Worm (Caenorhabditis elegans) whole organism, late embryonic: ENCODE measurements around the gene clec-238.
"Not testable (repeated sequence)": the region's sequence is repeated elsewhere in the genome, so short reads cannot be mapped to it uniquely, and the experiment has no call there.

Experiments used
- ama-1 ChIP-seq: fragments of 150-350 bp; optimal IDR thresholded peaks from 2 replicates; lab custom pipeline; 2014
- ceh-2 ChIP-seq: sonication (generic microtip); optimal IDR thresholded peaks from 2 replicates; lab custom pipeline; 2016; ENCODE audit warnings: missing genotype, missing genetic modification characterization, missing compliant biosample characterization
- ceh-22 ChIP-seq: sonication (generic microtip); optimal IDR thresholded peaks from 2 replicates; lab custom pipeline; 2017; ENCODE audit warnings: missing biosample characterization, missing genetic modification characterization
- ceh-30 ChIP-seq: fragments of 150-350 bp; optimal IDR thresholded peaks from 2 replicates; lab custom pipeline; 2014; ENCODE audit warnings: missing biosample characterization, missing genetic modification characterization
- eyg-1 ChIP-seq: sonication (generic microtip); optimal IDR thresholded peaks from 2 replicates; lab custom pipeline; 2016; ENCODE audit warnings: missing genotype, missing genetic modification characterization, missing compliant biosample characterization
- nhr-11 ChIP-seq: fragments of 150-350 bp; optimal IDR thresholded peaks from 2 replicates; lab custom pipeline; 2014; ENCODE audit warnings: missing biosample characterization, missing genetic modification characterization
- sdc-2 ChIP-seq: sonication (generic microtip); optimal IDR thresholded peaks from 2 replicates; lab custom pipeline; 2016; ENCODE audit warnings: missing genotype, missing genetic modification characterization, missing compliant biosample characterization
- sox-2 ChIP-seq: fragments of 200-800 bp; sonication (Bioruptor generic); IDR thresholded peaks from 2 replicates; pipeline ENCODE4 v1.3.6; 2022; ENCODE audit warnings: missing genetic modification reagents, missing genetic modification characterization, missing compliant biosample characterization
- sox-4 ChIP-seq: sonication (generic microtip); optimal IDR thresholded peaks from 2 replicates; lab custom pipeline; 2017; ENCODE audit warnings: mild to moderate bottlenecking, missing genetic modification characterization, inconsistent platforms, missing compliant biosample characterization
- tbx-7 ChIP-seq: sonication (generic microtip); optimal IDR thresholded peaks from 2 replicates; lab custom pipeline; 2016; ENCODE audit warnings: missing genotype, missing genetic modification characterization, missing compliant biosample characterization
- unc-55 ChIP-seq: sonication (generic microtip); optimal IDR thresholded peaks from 2 replicates; lab custom pipeline; 2017; ENCODE audit warnings: missing biosample characterization, missing genetic modification reagents, missing genetic modification characterization

DNA sequence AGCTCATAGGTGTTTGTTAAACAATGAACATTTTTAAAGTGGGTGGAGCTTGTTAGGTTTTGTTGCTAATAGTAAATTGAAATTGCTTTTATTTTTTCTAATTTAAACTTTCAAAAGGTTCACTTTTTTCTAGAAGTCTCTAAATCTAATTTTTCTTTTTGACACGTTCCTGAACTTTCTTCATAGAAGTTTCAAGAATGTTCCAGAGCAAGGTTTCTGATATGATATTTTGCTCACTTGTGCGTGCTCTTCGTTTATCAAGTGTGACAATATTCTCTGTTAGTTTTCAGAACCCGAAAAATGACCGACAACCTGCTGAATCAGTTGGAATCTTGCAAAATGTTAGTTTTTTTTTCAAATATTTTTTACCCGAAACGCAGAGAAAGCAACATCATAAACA, 12.9 kb upstream of the clec-238 start, which contains the start of gene fbxa-148:
- TF ChIP-seq tbx-7 (tag; lab: Kevin White, UChicago); unc-55 (GFP tag; lab: Kevin White, UChicago); ama-1 (lab: Kevin White, UChicago); nhr-11; ceh-30 (tag; lab: Kevin White, UChicago); sox-4 (tag; lab: Kevin White, UChicago); sdc-2 (tag; lab: Kevin White, UChicago); ceh-2 (tag; lab: Kevin White, UChicago); eyg-1 (tag; lab: Kevin White, UChicago); ceh-22 (tag; lab: Kevin White, UChicago); sox-2 (GFP tag; lab: Robert Waterston, UW): not testable (repeated sequence)
